Fruit fly (Drosophila melanogaster): ENCODE measurements around the gene SKIP.
A peak's percentile ranks its signal among the peaks of the same experiment; 100 is the strongest.

DNA sequence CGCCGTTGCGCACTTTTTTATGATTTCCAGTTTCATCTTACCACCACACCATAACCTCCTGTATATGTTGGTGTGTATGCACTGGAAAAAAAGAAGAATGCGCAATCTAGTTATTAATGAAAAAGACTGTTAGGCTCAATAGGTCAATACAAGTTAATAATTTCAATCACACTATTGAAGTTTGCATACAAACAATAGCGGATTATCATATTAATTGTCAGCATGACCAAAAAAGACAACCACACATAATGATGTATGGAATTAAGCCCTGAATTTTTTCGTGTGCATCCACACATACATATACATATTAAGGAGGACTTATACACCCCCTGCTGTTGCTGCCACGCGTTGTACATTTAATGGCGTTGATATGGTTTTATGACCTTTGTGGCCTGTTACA, 103.1 kb downstream of the SKIP start:
- TF ChIP-seq dmrt93B (GFP tag; optimal IDR thresholded peaks at IDR 0.05) = no peak
- TF ChIP-seq Abd-B (GFP tag; optimal IDR thresholded peaks at IDR 0.05) = no peak
- no peak for TF ChIP-seq brk (GFP tag; optimal IDR thresholded peaks at IDR 0.05)
- no peak for TF ChIP-seq CrebA (GFP tag; optimal IDR thresholded peaks at IDR 0.05; ENCODE audit: borderline replicate concordance)
- no peak for TF ChIP-seq sage (GFP tag; optimal IDR thresholded peaks at IDR 0.05)
- no peak for TF ChIP-seq OdsH (GFP tag; optimal IDR thresholded peaks at IDR 0.05)
- TF ChIP-seq br (GFP tag; optimal IDR thresholded peaks at IDR 0.05) = no peak
- TF ChIP-seq lola (GFP tag; optimal IDR thresholded peaks at IDR 0.05) = no peak
- no peak for TF ChIP-seq Myc (optimal IDR thresholded peaks at IDR 0.05)
- no peak for TF ChIP-seq psq (GFP tag; optimal IDR thresholded peaks at IDR 0.05)
- no peak for TF ChIP-seq dl (GFP tag; optimal IDR thresholded peaks at IDR 0.05; ENCODE audit: insufficient read depth in 1 of 2, partially characterized antibody in 2 of 2)
- peak; percentile 27 for TF ChIP-seq h (GFP tag; optimal IDR thresholded peaks at IDR 0.05)
